Worm (Caenorhabditis elegans) whole organism, L2 larva: ENCODE data around the gene tpi-1.
A peak's percentile ranks its signal among the peaks of the same experiment; 100 is the strongest.

Experiments used
- C34F6.9 ChIP-seq: fragments of 150-350 bp; optimal IDR thresholded peaks from 2 replicates; lab custom pipeline; 2014; ENCODE audit warnings: missing biosample characterization, missing genetic modification characterization
- F13H6.1 ChIP-seq: sonication (generic microtip); optimal IDR thresholded peaks from 2 replicates; lab custom pipeline; 2016; ENCODE audit warnings: missing genetic modification characterization, missing compliant biosample characterization
- R02D3.7 ChIP-seq: fragments of 150-350 bp; optimal IDR thresholded peaks from 2 replicates; lab custom pipeline; 2014; ENCODE audit warnings: missing biosample characterization, missing genetic modification characterization
- Y55F3AM.14 ChIP-seq: fragments of 200-800 bp; sonication (Bioruptor generic); optimal IDR thresholded peaks from 2 replicates; lab custom pipeline; 2018; ENCODE audit warnings: mild to moderate bottlenecking, missing genetic modification characterization, missing compliant biosample characterization
- ZK546.5 ChIP-seq: sonication (generic microtip); optimal IDR thresholded peaks from 2 replicates; lab custom pipeline; 2017; ENCODE audit warnings: missing biosample characterization, missing genetic modification characterization
- alr-1 ChIP-seq: fragments of 150-350 bp; optimal IDR thresholded peaks from 2 replicates; lab custom pipeline; 2014; ENCODE audit warnings: missing biosample characterization, missing genetic modification characterization
- aly-2 ChIP-seq: fragments of 150-350 bp; optimal IDR thresholded peaks from 2 replicates; lab custom pipeline; 2014; ENCODE audit warnings: missing biosample characterization, missing genetic modification characterization
- ama-1 ChIP-seq: fragments of 150-350 bp; optimal IDR thresholded peaks from 2 replicates; lab custom pipeline; 2018; ENCODE audit warnings: inconsistent platforms
- blmp-1 ChIP-seq: sonication (generic microtip); optimal IDR thresholded peaks from 2 replicates; lab custom pipeline; 2017; ENCODE audit warnings: missing genetic modification characterization, mild to moderate bottlenecking, missing compliant biosample characterization, antibody characterized with exemption, moderate library complexity; ENCODE audit not compliant: insufficient read depth
- ceh-16 ChIP-seq: fragments of 150-350 bp; optimal IDR thresholded peaks from 2 replicates; lab custom pipeline; 2014; ENCODE audit warnings: missing biosample characterization, missing genetic modification characterization
- ceh-82 ChIP-seq: fragments of 150-350 bp; optimal IDR thresholded peaks from 2 replicates; lab custom pipeline; 2014; ENCODE audit warnings: missing biosample characterization, missing genetic modification characterization
- crh-2 ChIP-seq: sonication (generic microtip); optimal IDR thresholded peaks from 2 replicates; lab custom pipeline; 2017; ENCODE audit warnings: missing biosample characterization, missing genetic modification characterization
- dmd-4 ChIP-seq: sonication (generic microtip); optimal IDR thresholded peaks from 2 replicates; lab custom pipeline; 2017; ENCODE audit warnings: missing biosample characterization, missing genetic modification characterization
- egl-27 ChIP-seq: sonication (generic microtip); optimal IDR thresholded peaks from 3 replicates; lab custom pipeline; 2017; ENCODE audit warnings: missing biosample characterization, missing genetic modification reagents, missing genetic modification characterization
- elt-1 ChIP-seq: fragments of 150-350 bp; optimal IDR thresholded peaks from 2 replicates; lab custom pipeline; 2014; ENCODE audit warnings: missing biosample characterization, missing genetic modification characterization
- elt-3 ChIP-seq: sonication (generic microtip); optimal IDR thresholded peaks from 2 replicates; lab custom pipeline; 2017; ENCODE audit warnings: missing biosample characterization, missing genetic modification characterization
- fos-1 ChIP-seq: fragments of 150-350 bp; optimal IDR thresholded peaks from 2 replicates; lab custom pipeline; 2014; ENCODE audit warnings: missing biosample characterization, missing genetic modification characterization
- gmeb-1 ChIP-seq: fragments of 150-350 bp; optimal IDR thresholded peaks from 2 replicates; lab custom pipeline; 2014; ENCODE audit warnings: missing biosample characterization, missing genetic modification characterization
- lin-11 ChIP-seq: fragments of 150-350 bp; sonication (generic microtip); optimal IDR thresholded peaks from 2 replicates; lab custom pipeline; 2014; ENCODE audit warnings: missing biosample characterization, missing genetic modification characterization, inconsistent platforms, mixed read lengths
- lin-13 ChIP-seq: fragments of 150-350 bp; optimal IDR thresholded peaks from 2 replicates; lab custom pipeline; 2014; ENCODE audit warnings: missing biosample characterization, missing genetic modification reagents, missing genetic modification characterization
- lin-39 ChIP-seq: fragments of 150-350 bp; optimal IDR thresholded peaks from 2 replicates; lab custom pipeline; 2014; ENCODE audit warnings: missing biosample characterization, missing genetic modification reagents, missing genetic modification characterization
- lsy-2 ChIP-seq, 2 experiments: fragments of 150-350 bp in 1 of 2; sonication (generic microtip) in 1 of 2; optimal IDR thresholded peaks; 2 replicates each; lab custom pipeline; 2014 to 2017; ENCODE audit warnings: missing biosample characterization in 2 of 2, missing genetic modification characterization in 2 of 2
- mab-5 ChIP-seq: fragments of 150-350 bp; optimal IDR thresholded peaks from 2 replicates; lab custom pipeline; 2014; ENCODE audit warnings: missing biosample characterization, missing genetic modification characterization
- mbf-1 ChIP-seq: sonication (generic microtip); optimal IDR thresholded peaks from 2 replicates; lab custom pipeline; 2017; ENCODE audit warnings: missing biosample characterization, missing genetic modification characterization
- mdl-1 ChIP-seq, 2 experiments: fragments of 150-350 bp in 1 of 2; sonication (generic microtip) in 1 of 2; optimal IDR thresholded peaks; 2 replicates each; lab custom pipeline; 2017; ENCODE audit warnings: missing biosample characterization in 2 of 2, missing genetic modification characterization in 2 of 2
- nhr-10 ChIP-seq: sonication (generic microtip); optimal IDR thresholded peaks from 2 replicates; lab custom pipeline; 2017; ENCODE audit warnings: missing biosample characterization, missing genetic modification characterization
- nhr-11 ChIP-seq: fragments of 150-350 bp; optimal IDR thresholded peaks from 2 replicates; lab custom pipeline; 2014; ENCODE audit warnings: missing biosample characterization, missing genetic modification characterization
- nhr-12 ChIP-seq: fragments of 150-350 bp; optimal IDR thresholded peaks from 2 replicates; lab custom pipeline; 2014; ENCODE audit warnings: missing biosample characterization, missing genetic modification characterization
- nhr-129 ChIP-seq: fragments of 150-350 bp; optimal IDR thresholded peaks from 2 replicates; lab custom pipeline; 2014; ENCODE audit warnings: missing biosample characterization, missing genetic modification characterization
- nhr-21 ChIP-seq: fragments of 150-350 bp; optimal IDR thresholded peaks from 2 replicates; lab custom pipeline; 2014; ENCODE audit warnings: missing biosample characterization, missing genetic modification characterization
- nhr-23 ChIP-seq: fragments of 150-350 bp; optimal IDR thresholded peaks from 2 replicates; lab custom pipeline; 2014; ENCODE audit warnings: missing biosample characterization, missing genetic modification reagents, missing genetic modification characterization
- nhr-237 ChIP-seq: fragments of 150-350 bp; optimal IDR thresholded peaks from 2 replicates; lab custom pipeline; 2014; ENCODE audit warnings: missing biosample characterization, missing genetic modification characterization
- nhr-25 ChIP-seq: fragments of 150-350 bp; sonication (generic microtip); optimal IDR thresholded peaks from 3 replicates; lab custom pipeline; 2014; ENCODE audit warnings: missing biosample characterization, missing genetic modification characterization
- nhr-6 ChIP-seq: fragments of 150-350 bp; optimal IDR thresholded peaks from 2 replicates; lab custom pipeline; 2014; ENCODE audit warnings: missing biosample characterization, missing genetic modification characterization
- nhr-77 ChIP-seq: fragments of 150-350 bp; optimal IDR thresholded peaks from 2 replicates; lab custom pipeline; 2014; ENCODE audit warnings: missing biosample characterization, missing genetic modification characterization
- peb-1 ChIP-seq: fragments of 150-350 bp; optimal IDR thresholded peaks from 2 replicates; lab custom pipeline; 2014; ENCODE audit warnings: missing biosample characterization, missing genetic modification characterization
- sem-4 ChIP-seq: fragments of 150-350 bp; optimal IDR thresholded peaks from 2 replicates; lab custom pipeline; 2014; ENCODE audit warnings: missing biosample characterization, missing genetic modification reagents, missing genetic modification characterization
- skn-1 ChIP-seq: sonication (generic microtip); optimal IDR thresholded peaks from 2 replicates; lab custom pipeline; 2017; ENCODE audit warnings: missing biosample characterization, missing genetic modification characterization
- sma-3 ChIP-seq: sonication (generic microtip); optimal IDR thresholded peaks from 2 replicates; lab custom pipeline; 2016; ENCODE audit warnings: missing genetic modification reagents, missing genetic modification characterization, missing compliant biosample characterization
- sma-9 ChIP-seq, 2 experiments: fragments of 150-350 bp in 1 of 2; sonication (generic microtip) in 1 of 2; optimal IDR thresholded peaks; 2 replicates each; lab custom pipeline; 2014 to 2016; ENCODE audit warnings: missing genetic modification characterization in 2 of 2, mild to moderate bottlenecking in 1 of 2, missing biosample characterization in 1 of 2, missing compliant biosample characterization in 1 of 2, missing genetic modification reagents in 1 of 2, moderate library complexity in 1 of 2
- snpc-4 ChIP-seq: fragments of 150-350 bp; optimal IDR thresholded peaks from 2 replicates; lab custom pipeline; 2014; ENCODE audit warnings: missing biosample characterization, missing genetic modification characterization
- unc-39 ChIP-seq: fragments of 150-350 bp; optimal IDR thresholded peaks from 2 replicates; lab custom pipeline; 2014; ENCODE audit warnings: missing biosample characterization, missing genetic modification characterization
- unc-55 ChIP-seq: fragments of 150-350 bp; sonication (generic microtip); optimal IDR thresholded peaks from 3 replicates; lab custom pipeline; 2014; ENCODE audit warnings: missing biosample characterization, missing genetic modification reagents, missing genetic modification characterization
- unc-62 ChIP-seq: fragments of 150-350 bp; optimal IDR thresholded peaks from 2 replicates; lab custom pipeline; 2014; ENCODE audit warnings: missing biosample characterization, missing genetic modification reagents, missing genetic modification characterization
- zag-1 ChIP-seq: fragments of 150-350 bp; optimal IDR thresholded peaks from 2 replicates; lab custom pipeline; 2014; ENCODE audit warnings: missing biosample characterization, missing genetic modification characterization
- ztf-1 ChIP-seq: fragments of 200-800 bp; sonication (Bioruptor generic); conservative IDR thresholded peaks from 2 replicates; pipeline ENCODE4 v1.3.6; 2022; ENCODE audit warnings: missing genetic modification characterization, missing compliant biosample characterization
- ztf-11 ChIP-seq: sonication (generic microtip); optimal IDR thresholded peaks from 2 replicates; lab custom pipeline; 2017; ENCODE audit warnings: missing biosample characterization, missing genetic modification characterization
- ztf-4 ChIP-seq: fragments of 150-350 bp; optimal IDR thresholded peaks from 2 replicates; lab custom pipeline; 2014; ENCODE audit warnings: missing biosample characterization, missing genetic modification characterization

Gene tpi-1

DNA sequence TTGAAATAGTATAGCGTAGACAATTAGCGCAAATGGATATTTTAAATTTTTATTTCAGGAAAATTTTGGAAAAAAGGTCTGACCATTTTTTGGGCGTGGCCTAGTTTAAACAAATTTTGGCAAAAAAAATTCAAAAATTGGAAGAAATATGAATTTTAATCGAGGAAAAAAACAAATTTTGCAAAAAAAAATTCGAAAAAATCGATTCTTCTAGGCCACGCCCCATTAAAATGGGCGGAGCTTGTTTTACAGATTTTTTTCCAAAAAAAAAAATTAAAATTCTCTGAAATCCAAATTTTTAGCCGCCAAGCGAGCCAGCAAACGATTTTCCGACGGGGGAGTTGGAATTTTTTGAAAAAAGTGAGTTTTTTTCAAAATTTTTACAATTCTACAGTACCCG, 10.3 kb upstream of the tpi-1 start, which contains the start of gene nadk-2:
nadk-2 (plus strand) TSS at position 301 of the 400 bp plus-strand sequence.
- no peak for TF ChIP-seq sma-9 (GFP tag; optimal IDR thresholded peaks at IDR 0.05; lab: Kevin White, UChicago)
- no peak for TF ChIP-seq sma-9 (tag; optimal IDR thresholded peaks at IDR 0.05; lab: Kevin White, UChicago)
- no peak for TF ChIP-seq elt-3
- no peak for TF ChIP-seq lin-11 (tag; lab: Kevin White, UChicago)
- no peak for TF ChIP-seq mbf-1 (tag; lab: Kevin White, UChicago)
- TF ChIP-seq aly-2 (tag; lab: Kevin White, UChicago): no peak
- TF ChIP-seq F13H6.1 (tag; lab: Kevin White, UChicago): no peak
- TF ChIP-seq gmeb-1 (tag; lab: Kevin White, UChicago): no peak
- no peak for TF ChIP-seq ZK546.5 (tag; lab: Kevin White, UChicago)
- TF ChIP-seq mdl-1 (tag; optimal IDR thresholded peaks at IDR 0.05; lab: Kevin White, UChicago): no peak
- no peak for TF ChIP-seq sma-3 (GFP tag; lab: Kevin White, UChicago)
- TF ChIP-seq lin-39 (tag; lab: Kevin White, UChicago): no peak
- no peak for TF ChIP-seq blmp-1 (tag; lab: Kevin White, UChicago)
- no peak for TF ChIP-seq ztf-1 (GFP tag; lab: Robert Waterston, UW)
- no peak for TF ChIP-seq ama-1
- TF ChIP-seq unc-62 (GFP tag; lab: Kevin White, UChicago): no peak

ce11 chrII:12042108-12042960, 3.4 kb upstream of the tpi-1 start, which contains the start of gene ippk-1:
TSS of gene ippk-1 (plus strand) at chrII:12042910.
- TF ChIP-seq ceh-82 (tag; lab: Kevin White, UChicago) (no peak), nhr-23 (tag; lab: Kevin White, UChicago) (no peak), dmd-4 (tag; lab: Kevin White, UChicago) (no peak), nhr-11 (no peak), crh-2 (tag; lab: Kevin White, UChicago) (peak; percentile 58), mbf-1 (tag; lab: Kevin White, UChicago) (no peak), Y55F3AM.14 (GFP tag; lab: Kevin White, UChicago) (no peak), elt-3 (no peak), unc-55 (GFP tag; lab: Kevin White, UChicago) (peak; percentile 65), lsy-2 (tag; optimal IDR thresholded peaks at IDR 0.05; lab: Kevin White, UChicago) (peak; percentile 50 to 64), unc-39 (tag; lab: Kevin White, UChicago) (no peak), snpc-4 (no peak), C34F6.9 (tag; lab: Kevin White, UChicago) (peak; percentile 71), ceh-16 (tag; lab: Kevin White, UChicago) (no peak), nhr-10 (tag; lab: Kevin White, UChicago) (no peak), nhr-129 (tag; lab: Kevin White, UChicago) (peak; percentile 64), aly-2 (tag; lab: Kevin White, UChicago) (no peak), ztf-4 (tag; lab: Kevin White, UChicago) (no peak), mab-5 (tag; lab: Kevin White, UChicago) (no peak), peb-1 (tag; lab: Kevin White, UChicago) (no peak), alr-1 (tag; lab: Kevin White, UChicago) (no peak), sma-9 (GFP tag; optimal IDR thresholded peaks at IDR 0.05; lab: Kevin White, UChicago) (peak; percentile 52), sma-9 (tag; optimal IDR thresholded peaks at IDR 0.05; lab: Kevin White, UChicago) (no peak), unc-62 (GFP tag; lab: Kevin White, UChicago) (no peak), sem-4 (tag; lab: Kevin White, UChicago) (no peak), sma-3 (GFP tag; lab: Kevin White, UChicago) (peak; percentile 64), nhr-237 (no peak), mdl-1 (tag; optimal IDR thresholded peaks at IDR 0.05; lab: Kevin White, UChicago) (no peak), lin-13 (peak; percentile 39), zag-1 (no peak), gmeb-1 (tag; lab: Kevin White, UChicago) (peak; percentile 33), R02D3.7 (no peak), egl-27 (tag; lab: Kevin White, UChicago) (no peak), ztf-11 (tag; lab: Kevin White, UChicago) (no peak), lin-39 (tag; lab: Kevin White, UChicago) (no peak), ztf-1 (GFP tag; lab: Robert Waterston, UW) (no peak), skn-1 (tag; lab: Kevin White, UChicago) (no peak), nhr-21 (tag; lab: Kevin White, UChicago) (peak; percentile 26), lin-11 (tag; lab: Kevin White, UChicago) (peak; percentile 13), blmp-1 (tag; lab: Kevin White, UChicago) (no peak), nhr-6 (tag; lab: Kevin White, UChicago) (no peak), fos-1 (tag; lab: Kevin White, UChicago) (peak; percentile 33), nhr-25 (tag; lab: Kevin White, UChicago) (peak; percentile 62), F13H6.1 (tag; lab: Kevin White, UChicago) (peak; percentile 83), nhr-12 (tag; lab: Kevin White, UChicago) (no peak), ZK546.5 (tag; lab: Kevin White, UChicago) (no peak), ama-1 (peak; percentile 25), elt-1 (tag; lab: Kevin White, UChicago) (no peak), nhr-77 (tag; lab: Kevin White, UChicago) (no peak)
